Worm (Caenorhabditis elegans) whole organism, L2 larva: ENCODE data around the gene R02D3.8.

ENCODE experiments used
- F13H6.1 ChIP-seq: sonication (generic microtip); optimal IDR thresholded peaks from 2 replicates; lab custom pipeline; 2016; ENCODE audit warnings: missing genetic modification characterization, missing compliant biosample characterization
- ZK546.5 ChIP-seq: sonication (generic microtip); optimal IDR thresholded peaks from 2 replicates; lab custom pipeline; 2017; ENCODE audit warnings: missing biosample characterization, missing genetic modification characterization
- alr-1 ChIP-seq: fragments of 150-350 bp; optimal IDR thresholded peaks from 2 replicates; lab custom pipeline; 2014; ENCODE audit warnings: missing biosample characterization, missing genetic modification characterization
- ama-1 ChIP-seq: fragments of 150-350 bp; optimal IDR thresholded peaks from 2 replicates; lab custom pipeline; 2018; ENCODE audit warnings: inconsistent platforms
- blmp-1 ChIP-seq: sonication (generic microtip); optimal IDR thresholded peaks from 2 replicates; lab custom pipeline; 2017; ENCODE audit warnings: missing genetic modification characterization, mild to moderate bottlenecking, missing compliant biosample characterization, antibody characterized with exemption, moderate library complexity; ENCODE audit not compliant: insufficient read depth
- ceh-82 ChIP-seq: fragments of 150-350 bp; optimal IDR thresholded peaks from 2 replicates; lab custom pipeline; 2014; ENCODE audit warnings: missing biosample characterization, missing genetic modification characterization
- crh-2 ChIP-seq: sonication (generic microtip); optimal IDR thresholded peaks from 2 replicates; lab custom pipeline; 2017; ENCODE audit warnings: missing biosample characterization, missing genetic modification characterization
- elt-1 ChIP-seq: fragments of 150-350 bp; optimal IDR thresholded peaks from 2 replicates; lab custom pipeline; 2014; ENCODE audit warnings: missing biosample characterization, missing genetic modification characterization
- elt-3 ChIP-seq: sonication (generic microtip); optimal IDR thresholded peaks from 2 replicates; lab custom pipeline; 2017; ENCODE audit warnings: missing biosample characterization, missing genetic modification characterization
- fos-1 ChIP-seq: fragments of 150-350 bp; optimal IDR thresholded peaks from 2 replicates; lab custom pipeline; 2014; ENCODE audit warnings: missing biosample characterization, missing genetic modification characterization
- gmeb-1 ChIP-seq: fragments of 150-350 bp; optimal IDR thresholded peaks from 2 replicates; lab custom pipeline; 2014; ENCODE audit warnings: missing biosample characterization, missing genetic modification characterization
- lin-13 ChIP-seq: fragments of 150-350 bp; optimal IDR thresholded peaks from 2 replicates; lab custom pipeline; 2014; ENCODE audit warnings: missing biosample characterization, missing genetic modification reagents, missing genetic modification characterization
- lin-39 ChIP-seq: fragments of 150-350 bp; optimal IDR thresholded peaks from 2 replicates; lab custom pipeline; 2014; ENCODE audit warnings: missing biosample characterization, missing genetic modification reagents, missing genetic modification characterization
- lsy-2 ChIP-seq, 2 experiments: fragments of 150-350 bp in 1 of 2; sonication (generic microtip) in 1 of 2; optimal IDR thresholded peaks; 2 replicates each; lab custom pipeline; 2014 to 2017; ENCODE audit warnings: missing biosample characterization in 2 of 2, missing genetic modification characterization in 2 of 2
- mab-5 ChIP-seq: fragments of 150-350 bp; optimal IDR thresholded peaks from 2 replicates; lab custom pipeline; 2014; ENCODE audit warnings: missing biosample characterization, missing genetic modification characterization
- mdl-1 ChIP-seq, 2 experiments: fragments of 150-350 bp in 1 of 2; sonication (generic microtip) in 1 of 2; optimal IDR thresholded peaks; 2 replicates each; lab custom pipeline; 2017; ENCODE audit warnings: missing biosample characterization in 2 of 2, missing genetic modification characterization in 2 of 2
- nhr-10 ChIP-seq: sonication (generic microtip); optimal IDR thresholded peaks from 2 replicates; lab custom pipeline; 2017; ENCODE audit warnings: missing biosample characterization, missing genetic modification characterization
- nhr-11 ChIP-seq: fragments of 150-350 bp; optimal IDR thresholded peaks from 2 replicates; lab custom pipeline; 2014; ENCODE audit warnings: missing biosample characterization, missing genetic modification characterization
- nhr-12 ChIP-seq: fragments of 150-350 bp; optimal IDR thresholded peaks from 2 replicates; lab custom pipeline; 2014; ENCODE audit warnings: missing biosample characterization, missing genetic modification characterization
- nhr-129 ChIP-seq: fragments of 150-350 bp; optimal IDR thresholded peaks from 2 replicates; lab custom pipeline; 2014; ENCODE audit warnings: missing biosample characterization, missing genetic modification characterization
- nhr-21 ChIP-seq: fragments of 150-350 bp; optimal IDR thresholded peaks from 2 replicates; lab custom pipeline; 2014; ENCODE audit warnings: missing biosample characterization, missing genetic modification characterization
- nhr-237 ChIP-seq: fragments of 150-350 bp; optimal IDR thresholded peaks from 2 replicates; lab custom pipeline; 2014; ENCODE audit warnings: missing biosample characterization, missing genetic modification characterization
- nhr-25 ChIP-seq: fragments of 150-350 bp; sonication (generic microtip); optimal IDR thresholded peaks from 3 replicates; lab custom pipeline; 2014; ENCODE audit warnings: missing biosample characterization, missing genetic modification characterization
- nhr-6 ChIP-seq: fragments of 150-350 bp; optimal IDR thresholded peaks from 2 replicates; lab custom pipeline; 2014; ENCODE audit warnings: missing biosample characterization, missing genetic modification characterization
- nhr-77 ChIP-seq: fragments of 150-350 bp; optimal IDR thresholded peaks from 2 replicates; lab custom pipeline; 2014; ENCODE audit warnings: missing biosample characterization, missing genetic modification characterization
- peb-1 ChIP-seq: fragments of 150-350 bp; optimal IDR thresholded peaks from 2 replicates; lab custom pipeline; 2014; ENCODE audit warnings: missing biosample characterization, missing genetic modification characterization
- sem-4 ChIP-seq: fragments of 150-350 bp; optimal IDR thresholded peaks from 2 replicates; lab custom pipeline; 2014; ENCODE audit warnings: missing biosample characterization, missing genetic modification reagents, missing genetic modification characterization
- skn-1 ChIP-seq: sonication (generic microtip); optimal IDR thresholded peaks from 2 replicates; lab custom pipeline; 2017; ENCODE audit warnings: missing biosample characterization, missing genetic modification characterization
- sma-3 ChIP-seq: sonication (generic microtip); optimal IDR thresholded peaks from 2 replicates; lab custom pipeline; 2016; ENCODE audit warnings: missing genetic modification reagents, missing genetic modification characterization, missing compliant biosample characterization
- sma-9 ChIP-seq, 2 experiments: fragments of 150-350 bp in 1 of 2; sonication (generic microtip) in 1 of 2; optimal IDR thresholded peaks; 2 replicates each; lab custom pipeline; 2014 to 2016; ENCODE audit warnings: missing genetic modification characterization in 2 of 2, mild to moderate bottlenecking in 1 of 2, missing biosample characterization in 1 of 2, missing compliant biosample characterization in 1 of 2, missing genetic modification reagents in 1 of 2, moderate library complexity in 1 of 2
- snpc-4 ChIP-seq: fragments of 150-350 bp; optimal IDR thresholded peaks from 2 replicates; lab custom pipeline; 2014; ENCODE audit warnings: missing biosample characterization, missing genetic modification characterization
- unc-55 ChIP-seq: fragments of 150-350 bp; sonication (generic microtip); optimal IDR thresholded peaks from 3 replicates; lab custom pipeline; 2014; ENCODE audit warnings: missing biosample characterization, missing genetic modification reagents, missing genetic modification characterization
- unc-62 ChIP-seq: fragments of 150-350 bp; optimal IDR thresholded peaks from 2 replicates; lab custom pipeline; 2014; ENCODE audit warnings: missing biosample characterization, missing genetic modification reagents, missing genetic modification characterization
- ztf-1 ChIP-seq: fragments of 200-800 bp; sonication (Bioruptor generic); conservative IDR thresholded peaks from 2 replicates; pipeline ENCODE4 v1.3.6; 2022; ENCODE audit warnings: missing genetic modification characterization, missing compliant biosample characterization
- ztf-11 ChIP-seq: sonication (generic microtip); optimal IDR thresholded peaks from 2 replicates; lab custom pipeline; 2017; ENCODE audit warnings: missing biosample characterization, missing genetic modification characterization
- ztf-4 ChIP-seq: fragments of 150-350 bp; optimal IDR thresholded peaks from 2 replicates; lab custom pipeline; 2014; ENCODE audit warnings: missing biosample characterization, missing genetic modification characterization

R02D3.8 gene

ce11 chrIV:252454-252853 is 4.5 kb downstream of the R02D3.8 start, which contains the start of gene grl-19:
Gene grl-19 (minus strand): TSS chrIV:252554.
- TF ChIP-seq lin-39 = no peak
- TF ChIP-seq ama-1 (lab: Kevin White, UChicago) = no peak
- no peak for TF ChIP-seq skn-1 (tag; lab: Kevin White, UChicago)
- TF ChIP-seq alr-1 (tag; lab: Kevin White, UChicago) = no peak
- TF ChIP-seq fos-1 = no peak
- no peak for TF ChIP-seq lin-13 (GFP tag; lab: Kevin White, UChicago)
- TF ChIP-seq gmeb-1 (tag; lab: Kevin White, UChicago) = no peak
- TF ChIP-seq ceh-82 (tag; lab: Kevin White, UChicago) = no peak
- no peak for TF ChIP-seq ztf-11
- no peak for TF ChIP-seq unc-62 (GFP tag; lab: Kevin White, UChicago)
- no peak for TF ChIP-seq elt-1
- no peak for TF ChIP-seq crh-2
- no peak for TF ChIP-seq ztf-1 (GFP tag; lab: Robert Waterston, UW)
- TF ChIP-seq snpc-4 (tag; lab: Kevin White, UChicago) = no peak
- no peak for TF ChIP-seq ZK546.5 (tag; lab: Kevin White, UChicago)
- no peak for TF ChIP-seq unc-55 (GFP tag; lab: Kevin White, UChicago)
- TF ChIP-seq nhr-129 (tag; lab: Kevin White, UChicago) = no peak
- no peak for TF ChIP-seq nhr-21 (tag; lab: Kevin White, UChicago)
- no peak for TF ChIP-seq blmp-1 (tag; lab: Kevin White, UChicago)

- TF ChIP-seq peb-1 (tag; lab: Kevin White, UChicago) (no peak), elt-3 (tag; lab: Kevin White, UChicago) (no peak), fos-1 (peak; percentile 52), sma-3 (GFP tag; lab: Kevin White, UChicago) (peak; percentile 79), sma-9 (GFP tag; optimal IDR thresholded peaks at IDR 0.05; lab: Kevin White, UChicago) (peak; percentile 86), sma-9 (tag; optimal IDR thresholded peaks at IDR 0.05; lab: Kevin White, UChicago) (no peak), nhr-6 (tag; lab: Kevin White, UChicago) (peak; percentile 65), nhr-129 (tag; lab: Kevin White, UChicago) (peak; percentile 48), nhr-21 (tag; lab: Kevin White, UChicago) (peak; percentile 80), nhr-25 (tag; lab: Kevin White, UChicago) (peak; percentile 75), ceh-82 (tag; lab: Kevin White, UChicago) (no peak), mab-5 (tag; lab: Kevin White, UChicago) (peak; percentile 40), blmp-1 (tag; lab: Kevin White, UChicago) (peak; percentile 73), sem-4 (tag; lab: Kevin White, UChicago) (no peak), gmeb-1 (tag; lab: Kevin White, UChicago) (peak; percentile 56), elt-1 (no peak), mdl-1 (tag; optimal IDR thresholded peaks at IDR 0.05; lab: Kevin White, UChicago) (peak; percentile 67 to 86), crh-2 (peak; percentile 56)
- TF ChIP-seq, all 48 proteins: peak for 12
Measured at ce11 chrIV:247494-247893, 9.5 kb downstream of the R02D3.8 start.

ce11 chrIV:244843-245242 is 12.2 kb downstream of the R02D3.8 start, which contains the start of gene aass-1:
Gene aass-1 (plus strand): TSS chrIV:245143.
- TF ChIP-seq snpc-4 (tag; lab: Kevin White, UChicago) = no peak
- TF ChIP-seq nhr-129 (tag; lab: Kevin White, UChicago) = no peak
- TF ChIP-seq crh-2 = no peak
- no peak for TF ChIP-seq mab-5 (tag; lab: Kevin White, UChicago)
- TF ChIP-seq sma-3 (GFP tag; lab: Kevin White, UChicago) = no peak
- no peak for TF ChIP-seq F13H6.1
- TF ChIP-seq nhr-25 (tag; lab: Kevin White, UChicago) = no peak
- no peak for TF ChIP-seq nhr-237 (tag; lab: Kevin White, UChicago)
- no peak for TF ChIP-seq nhr-6 (tag; lab: Kevin White, UChicago)
- no peak for TF ChIP-seq ama-1 (lab: Kevin White, UChicago)
- TF ChIP-seq ztf-11 = no peak
- no peak for TF ChIP-seq alr-1 (tag; lab: Kevin White, UChicago)
- no peak for TF ChIP-seq elt-3 (tag; lab: Kevin White, UChicago)
- no peak for TF ChIP-seq lsy-2 (tag; optimal IDR thresholded peaks at IDR 0.05; lab: Kevin White, UChicago)

- TF ChIP-seq sma-3 (GFP tag; lab: Kevin White, UChicago) (no peak), peb-1 (tag; lab: Kevin White, UChicago) (no peak), elt-3 (tag; lab: Kevin White, UChicago) (no peak), nhr-10 (tag; lab: Kevin White, UChicago) (no peak), ztf-4 (tag; lab: Kevin White, UChicago) (no peak), nhr-12 (no peak), blmp-1 (tag; lab: Kevin White, UChicago) (no peak), nhr-129 (tag; lab: Kevin White, UChicago) (no peak), nhr-77 (tag; lab: Kevin White, UChicago) (no peak), nhr-11 (tag; lab: Kevin White, UChicago) (no peak), unc-62 (GFP tag; lab: Kevin White, UChicago) (no peak), nhr-21 (tag; lab: Kevin White, UChicago) (no peak), nhr-25 (tag; lab: Kevin White, UChicago) (no peak), lsy-2 (tag; optimal IDR thresholded peaks at IDR 0.05; lab: Kevin White, UChicago) (no peak)
- TF ChIP-seq, all 48 proteins: peak for 0
Measured at ce11 chrIV:244278-244677, 12.7 kb downstream of the R02D3.8 start.
